Worm (Caenorhabditis elegans) whole organism, midembryonic: Measurements from ENCODE around the gene F38E9.6.

ENCODE experiments used
- T22C8.4 ChIP-seq: fragments of 200-800 bp; sonication (Bioruptor generic); IDR thresholded peaks from 2 replicates; pipeline ENCODE4 v1.3.6; 2022; ENCODE audit warnings: missing genetic modification characterization, missing compliant biosample characterization
- cog-1 ChIP-seq: sonication (generic microtip); optimal IDR thresholded peaks from 2 replicates; lab custom pipeline; 2016; ENCODE audit warnings: missing genetic modification characterization, missing compliant biosample characterization
- flt-1 ChIP-seq: fragments of 200-800 bp; sonication (Bioruptor generic); IDR thresholded peaks from 2 replicates; pipeline ENCODE4 v1.3.6; 2022; ENCODE audit warnings: missing genetic modification characterization, missing compliant biosample characterization
- klf-2 ChIP-seq: fragments of 200-800 bp; sonication (Bioruptor generic); conservative IDR thresholded peaks from 2 replicates; pipeline ENCODE4 v1.3.6; 2022; ENCODE audit warnings: missing genetic modification reagents, missing genetic modification characterization, missing compliant biosample characterization
- med-1 ChIP-seq: sonication (generic microtip); optimal IDR thresholded peaks from 2 replicates; lab custom pipeline; 2017; ENCODE audit warnings: missing genetic modification characterization, mild to moderate bottlenecking, missing compliant biosample characterization, antibody characterized with exemption, missing genetic modification reagents; ENCODE audit not compliant: insufficient read depth
- ztf-23 ChIP-seq: fragments of 200-800 bp; sonication (Bioruptor generic); IDR thresholded peaks from 2 replicates; pipeline ENCODE4 v1.3.6; 2022; ENCODE audit warnings: missing genetic modification reagents, missing genetic modification characterization, missing compliant biosample characterization
- ztf-29 ChIP-seq: fragments of 200-800 bp; sonication (Bioruptor generic); IDR thresholded peaks from 2 replicates; pipeline ENCODE4 v1.3.6; 2022; ENCODE audit warnings: missing genetic modification reagents, missing genetic modification characterization, missing compliant biosample characterization

DNA sequence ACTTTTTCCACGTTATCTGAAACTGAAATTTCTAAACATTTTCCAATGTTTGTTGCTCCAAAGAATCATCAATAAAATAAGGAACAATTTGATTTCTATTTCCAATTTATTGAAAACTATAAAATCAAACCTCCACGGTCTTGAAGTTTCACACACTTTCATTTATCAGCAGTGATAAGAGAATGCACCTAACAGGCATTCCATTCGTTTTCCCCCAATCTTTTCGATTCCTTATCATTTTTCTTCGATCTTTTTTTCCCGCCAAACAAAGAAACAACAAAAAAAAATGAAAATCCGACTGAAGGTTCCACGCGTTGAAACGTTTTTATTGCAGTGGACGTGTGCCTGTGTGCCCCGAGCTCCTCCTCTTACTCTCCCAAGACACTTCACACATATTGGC, 24.4 kb downstream of the F38E9.6 start, which contains the start of gene nas-39:
- TF ChIP-seq T22C8.4 (no peak), klf-2 (no peak), cog-1 (tag; lab: Kevin White, UChicago) (no peak), ztf-29 (GFP tag; lab: Robert Waterston, UW) (no peak), flt-1 (GFP tag; lab: Robert Waterston, UW) (no peak), med-1 (no peak), ztf-23 (GFP tag; lab: Robert Waterston, UW) (no peak)
